Worm (Caenorhabditis elegans) whole organism, mixed stage, embryonic: ENCODE results near the gene che-12.

Experiments used
- ceh-43 ChIP-seq: fragments of 200-800 bp; sonication (Bioruptor generic); optimal IDR thresholded peaks from 2 replicates; lab custom pipeline; 2018; ENCODE audit warnings: mild to moderate bottlenecking, missing genetic modification characterization, moderate library complexity, missing compliant biosample characterization
- mep-1 ChIP-seq: fragments of 150-350 bp; optimal IDR thresholded peaks from 2 replicates; lab custom pipeline; 2017; ENCODE audit warnings: missing biosample characterization, missing genetic modification reagents, missing genetic modification characterization, inconsistent platforms
- nhr-28 ChIP-seq: fragments of 150-350 bp; optimal IDR thresholded peaks from 2 replicates; lab custom pipeline; 2014; ENCODE audit warnings: missing biosample characterization, missing genetic modification characterization
- nhr-76 ChIP-seq: sonication (generic microtip); optimal IDR thresholded peaks from 2 replicates; lab custom pipeline; 2017; ENCODE audit warnings: missing biosample characterization, missing genetic modification characterization
- pha-4 ChIP-seq: fragments of 150-350 bp; optimal IDR thresholded peaks from 2 replicates; lab custom pipeline; 2018; ENCODE audit warnings: missing biosample characterization, missing genetic modification reagents, missing genetic modification characterization
- unc-39 ChIP-seq: fragments of 150-350 bp; optimal IDR thresholded peaks from 2 replicates; lab custom pipeline; 2014; ENCODE audit warnings: missing biosample characterization, missing genetic modification characterization
- unc-62 ChIP-seq: fragments of 150-350 bp; optimal IDR thresholded peaks from 2 replicates; lab custom pipeline; 2014; ENCODE audit warnings: missing biosample characterization, missing genetic modification reagents, missing genetic modification characterization
- ztf-11 ChIP-seq: fragments of 150-350 bp; optimal IDR thresholded peaks from 2 replicates; lab custom pipeline; 2014; ENCODE audit warnings: missing biosample characterization, missing genetic modification characterization

DNA sequence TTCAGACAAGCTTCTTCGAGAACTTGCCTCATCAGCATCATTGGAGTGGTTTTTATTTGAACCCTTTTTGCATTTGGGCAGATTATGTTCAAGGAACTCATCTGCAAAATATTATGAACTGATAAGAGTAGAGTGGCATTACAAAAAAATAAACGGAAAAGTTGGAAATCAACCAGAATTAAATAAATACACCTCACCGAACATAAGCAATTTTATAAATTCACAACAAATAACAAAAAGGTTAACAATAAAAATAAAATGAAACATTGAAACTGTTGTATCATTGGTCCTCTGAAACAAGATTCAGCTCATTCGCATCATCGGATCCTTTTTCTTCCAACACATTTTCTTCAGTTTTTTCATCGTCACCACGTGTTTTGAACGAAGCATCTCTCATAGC is 10.1 kb upstream of the che-12 start, which contains the start of gene asps-1:
- no peak for TF ChIP-seq nhr-28 (tag; lab: Kevin White, UChicago)
- TF ChIP-seq nhr-76 (tag; lab: Kevin White, UChicago), result no peak
- TF ChIP-seq mep-1 (tag; lab: Kevin White, UChicago), result no peak
- no peak for TF ChIP-seq ceh-43 (GFP tag; lab: Kevin White, UChicago)
- TF ChIP-seq unc-62 (GFP tag; lab: Kevin White, UChicago), result no peak
- no peak for TF ChIP-seq ztf-11
- TF ChIP-seq unc-39 (tag; lab: Kevin White, UChicago), result no peak
- TF ChIP-seq pha-4 (tag; lab: Kevin White, UChicago), result no peak
